Fruit fly (Drosophila melanogaster) whole organism, embryonic: ENCODE results near the gene CG15155.

Experiments used
- Adf1 ChIP-seq: fragments of 200-800 bp; sonication (Bioruptor generic); IDR thresholded peaks from 2 replicates; pipeline ENCODE4 v1.3.6; 2022; ENCODE audit warnings: missing biosample characterization, missing genetic modification characterization
- Atf6 ChIP-seq: fragments of 200-800 bp; sonication (Bioruptor generic); IDR thresholded peaks from 2 replicates; pipeline ENCODE4 v1.3.6; 2022; ENCODE audit warnings: missing biosample characterization, missing genetic modification characterization
- BEAF-32 ChIP-seq: fragments of 200-800 bp; sonication (Bioruptor generic); optimal IDR thresholded peaks from 3 replicates; lab custom pipeline; 2017; ENCODE audit warnings: missing biosample characterization, missing genetic modification characterization, mild to moderate bottlenecking, moderate library complexity, missing genetic modification reagents
- CG10979 ChIP-seq: fragments of 200-800 bp; sonication (Bioruptor generic); optimal IDR thresholded peaks from 2 replicates; lab custom pipeline; 2018; ENCODE audit warnings: missing biosample characterization, mild to moderate bottlenecking, missing genetic modification characterization, moderate library complexity
- CG12942 ChIP-seq: fragments of 200-800 bp; sonication (Bioruptor generic); optimal IDR thresholded peaks from 3 replicates; lab custom pipeline; 2016; ENCODE audit warnings: missing biosample characterization, missing genetic modification characterization
- CG14050 ChIP-seq: fragments of 200-800 bp; sonication (Bioruptor generic); IDR thresholded peaks from 3 replicates; pipeline ENCODE4 v1.3.6; 2022; ENCODE audit warnings: missing biosample characterization, missing genetic modification characterization
- CG14441 ChIP-seq: fragments of 200-800 bp; sonication (Bioruptor generic); IDR thresholded peaks from 2 replicates; pipeline ENCODE4 v1.3.6; 2022; ENCODE audit warnings: missing biosample characterization, missing genetic modification characterization
- CG15479 ChIP-seq: fragments of 200-800 bp; sonication (Bioruptor generic); optimal IDR thresholded peaks from 3 replicates; lab custom pipeline; 2019; ENCODE audit warnings: missing biosample characterization, mild to moderate bottlenecking, missing genetic modification characterization, moderate library complexity
- CG15514 ChIP-seq: fragments of 200-800 bp; sonication (Bioruptor generic); optimal IDR thresholded peaks from 3 replicates; lab custom pipeline; 2017; ENCODE audit warnings: missing biosample characterization, missing genetic modification characterization, mild to moderate bottlenecking, moderate library complexity, missing genetic modification reagents
- CG15696 ChIP-seq: fragments of 200-800 bp; sonication (Bioruptor generic); optimal IDR thresholded peaks from 2 replicates; lab custom pipeline; 2019; ENCODE audit warnings: missing biosample characterization, mild to moderate bottlenecking, missing genetic modification characterization, moderate library complexity
- CG1602 ChIP-seq: fragments of 200-800 bp; sonication (Bioruptor generic); optimal IDR thresholded peaks from 3 replicates; lab custom pipeline; 2016; ENCODE audit warnings: missing biosample characterization, missing genetic modification characterization
- CG16779 ChIP-seq: fragments of 200-800 bp; sonication (Bioruptor generic); IDR thresholded peaks from 2 replicates; pipeline ENCODE4 v1.3.6; 2022; ENCODE audit warnings: missing biosample characterization, missing genetic modification characterization
- CG17612 ChIP-seq: fragments of 200-800 bp; sonication (Bioruptor generic); IDR thresholded peaks from 2 replicates; pipeline ENCODE4 v1.3.6; 2022; ENCODE audit warnings: missing biosample characterization, missing genetic modification characterization
- CG1832 ChIP-seq: fragments of 200-800 bp; sonication (Bioruptor generic); optimal IDR thresholded peaks from 2 replicates; lab custom pipeline; 2017; ENCODE audit warnings: missing biosample characterization, mild to moderate bottlenecking, missing genetic modification characterization, inconsistent platforms
- CG32767 ChIP-seq: fragments of 200-800 bp; sonication (Bioruptor generic); IDR thresholded peaks from 2 replicates; pipeline ENCODE4 v1.3.6; 2022; ENCODE audit warnings: missing biosample characterization, missing genetic modification characterization
- CG32772 ChIP-seq: fragments of 200-800 bp; sonication (Bioruptor generic); IDR thresholded peaks from 2 replicates; pipeline ENCODE4 v1.3.6; 2022; ENCODE audit warnings: missing biosample characterization, missing genetic modification characterization
- CG34376 ChIP-seq: fragments of 200-800 bp; sonication (Bioruptor generic); optimal IDR thresholded peaks from 2 replicates; lab custom pipeline; 2018; ENCODE audit warnings: missing biosample characterization, mild to moderate bottlenecking, missing genetic modification characterization
- CG4820 ChIP-seq: fragments of 200-800 bp; sonication (Bioruptor generic); optimal IDR thresholded peaks from 3 replicates; lab custom pipeline; 2016; ENCODE audit warnings: missing biosample characterization, missing genetic modification characterization
- CG9437 ChIP-seq: fragments of 200-800 bp; sonication (Bioruptor generic); optimal IDR thresholded peaks from 2 replicates; lab custom pipeline; 2018; ENCODE audit warnings: missing biosample characterization, mild to moderate bottlenecking, missing genetic modification characterization
- CG9797 ChIP-seq: fragments of 200-800 bp; sonication (Bioruptor generic); optimal IDR thresholded peaks from 3 replicates; lab custom pipeline; 2018; ENCODE audit warnings: missing biosample characterization, mild to moderate bottlenecking, missing genetic modification characterization
- Dip2 ChIP-seq: fragments of 200-800 bp; sonication (Bioruptor generic); IDR thresholded peaks from 2 replicates; pipeline ENCODE4 v1.3.6; 2022; ENCODE audit warnings: missing biosample characterization, missing genetic modification characterization
- Dll ChIP-seq: fragments of 200-800 bp; sonication (Bioruptor generic); IDR thresholded peaks from 4 replicates; pipeline ENCODE4 v1.3.6; 2022; ENCODE audit warnings: missing biosample characterization, missing genetic modification characterization; ENCODE audit not compliant: partially characterized antibody
- Dp ChIP-seq: fragments of 200-800 bp; sonication (Bioruptor generic); optimal IDR thresholded peaks from 2 replicates; lab custom pipeline; 2018; ENCODE audit warnings: missing biosample characterization, mild to moderate bottlenecking, missing genetic modification characterization, moderate library complexity
- Dref ChIP-seq: fragments of 200-800 bp; sonication (Bioruptor generic); IDR thresholded peaks from 2 replicates; pipeline ENCODE4 v1.3.6; 2022; ENCODE audit warnings: missing biosample characterization, missing genetic modification characterization
- Elba2 ChIP-seq: fragments of 200-800 bp; sonication (Bioruptor generic); optimal IDR thresholded peaks from 3 replicates; lab custom pipeline; 2016; ENCODE audit warnings: missing biosample characterization, missing genetic modification characterization
- Hr51 ChIP-seq, 2 experiments: fragments of 200-800 bp; sonication (Bioruptor generic); optimal IDR thresholded peaks; 2 replicates in 1 of 2; 3 replicates in 1 of 2; lab custom pipeline; 2016 to 2018; ENCODE audit warnings: missing biosample characterization in 2 of 2, missing genetic modification characterization in 2 of 2, mild to moderate bottlenecking in 1 of 2, moderate library complexity in 1 of 2
- Jarid2 ChIP-seq: fragments of 200-800 bp; sonication (Bioruptor generic); optimal IDR thresholded peaks from 3 replicates; lab custom pipeline; 2017; ENCODE audit warnings: mild to moderate bottlenecking, missing biosample characterization, missing genetic modification reagents, missing genetic modification characterization
- Lim3 ChIP-seq: fragments of 200-800 bp; sonication (Bioruptor generic); IDR thresholded peaks from 2 replicates; pipeline ENCODE4 v1.3.6; 2022; ENCODE audit warnings: missing biosample characterization, missing genetic modification characterization
- Lpt ChIP-seq: fragments of >200 bp; optimal IDR thresholded peaks from 2 replicates; lab custom pipeline; 2018; ENCODE audit warnings: missing biosample characterization, missing genetic modification characterization
- Myb ChIP-seq: fragments of 200-800 bp; sonication (Bioruptor generic); optimal IDR thresholded peaks from 2 replicates; lab custom pipeline; 2016; ENCODE audit warnings: missing biosample characterization, missing genetic modification characterization
- Sin3A ChIP-seq: fragments of >200 bp; optimal IDR thresholded peaks from 2 replicates; lab custom pipeline; 2018
- Spps ChIP-seq: fragments of 200-800 bp; sonication (Bioruptor generic); optimal IDR thresholded peaks from 2 replicates; lab custom pipeline; 2018; ENCODE audit warnings: missing biosample characterization, mild to moderate bottlenecking, missing genetic modification characterization
- Sry-δ ChIP-seq: fragments of 200-800 bp; sonication (Bioruptor generic); optimal IDR thresholded peaks from 2 replicates; lab custom pipeline; 2016; ENCODE audit warnings: missing biosample characterization, missing genetic modification characterization
- Ssrp ChIP-seq: fragments of 200-800 bp; sonication (Bioruptor generic); optimal IDR thresholded peaks from 2 replicates; lab custom pipeline; 2018; ENCODE audit warnings: missing biosample characterization, mild to moderate bottlenecking, missing genetic modification characterization, moderate library complexity
- Stat92E ChIP-seq, 3 experiments: fragments of >200 bp in 2 of 3; fragments of 200-800 bp in 1 of 3; sonication (Bioruptor generic) in 1 of 3; optimal IDR thresholded peaks; 2 replicates each; lab custom pipeline; 2017 to 2019; ENCODE audit warnings: missing biosample characterization in 3 of 3, missing genetic modification characterization in 3 of 3, mild to moderate bottlenecking in 1 of 3, moderate library complexity in 1 of 3
- TFAM ChIP-seq: fragments of 200-800 bp; sonication (Bioruptor generic); optimal IDR thresholded peaks from 2 replicates; lab custom pipeline; 2017; ENCODE audit warnings: missing biosample characterization, missing genetic modification characterization, inconsistent platforms
- bcd ChIP-seq: fragments of 200-800 bp; sonication (Bioruptor generic); optimal IDR thresholded peaks from 2 replicates; lab custom pipeline; 2017; ENCODE audit warnings: missing biosample characterization, mild to moderate bottlenecking, missing genetic modification characterization
- caup ChIP-seq: fragments of 200-800 bp; sonication (Bioruptor generic); optimal IDR thresholded peaks from 3 replicates; lab custom pipeline; 2017; ENCODE audit warnings: missing biosample characterization, mild to moderate bottlenecking, missing genetic modification characterization, moderate library complexity; ENCODE audit not compliant: severe bottlenecking
- chn ChIP-seq: fragments of 200-800 bp; sonication (Bioruptor generic); optimal IDR thresholded peaks from 2 replicates; lab custom pipeline; 2016; ENCODE audit warnings: missing biosample characterization, missing genetic modification characterization
- esg ChIP-seq: fragments of 200-800 bp; sonication (Bioruptor generic); conservative IDR thresholded peaks from 2 replicates; pipeline ENCODE4 v1.3.6; 2022; ENCODE audit warnings: missing biosample characterization, missing genetic modification characterization
- fd102C ChIP-seq: fragments of 200-800 bp; sonication (Bioruptor generic); optimal IDR thresholded peaks from 2 replicates; lab custom pipeline; 2018; ENCODE audit warnings: missing biosample characterization, mild to moderate bottlenecking, missing genetic modification characterization, moderate library complexity
- fd64A ChIP-seq: fragments of 200-800 bp; sonication (Bioruptor generic); optimal IDR thresholded peaks from 3 replicates; lab custom pipeline; 2018; ENCODE audit warnings: missing biosample characterization, mild to moderate bottlenecking, missing genetic modification characterization
- gem ChIP-seq: fragments of 200-800 bp; sonication (Bioruptor generic); optimal IDR thresholded peaks from 2 replicates; lab custom pipeline; 2019; ENCODE audit warnings: missing biosample characterization, mild to moderate bottlenecking, missing genetic modification characterization, moderate library complexity
- gro ChIP-seq: fragments of 200-800 bp; sonication (Bioruptor generic); optimal IDR thresholded peaks from 2 replicates; lab custom pipeline; 2016; ENCODE audit warnings: missing biosample characterization, missing genetic modification characterization
- mld ChIP-seq: fragments of 200-800 bp; sonication (Bioruptor generic); IDR thresholded peaks from 3 replicates; pipeline ENCODE4 v1.3.6; 2022; ENCODE audit warnings: missing biosample characterization, missing genetic modification characterization; ENCODE audit not compliant: partially characterized antibody
- nerfin-2 ChIP-seq: fragments of 200-800 bp; sonication (Bioruptor generic); IDR thresholded peaks from 2 replicates; pipeline ENCODE4 v1.3.6; 2022; ENCODE audit warnings: missing biosample characterization, missing genetic modification characterization; ENCODE audit not compliant: partially characterized antibody
- ro ChIP-seq: fragments of 200-800 bp; sonication (Bioruptor generic); IDR thresholded peaks from 2 replicates; pipeline ENCODE4 v1.3.6; 2022; ENCODE audit warnings: missing biosample characterization, missing genetic modification characterization
- scrt ChIP-seq: fragments of 200-800 bp; sonication (Bioruptor generic); optimal IDR thresholded peaks from 2 replicates; lab custom pipeline; 2018; ENCODE audit warnings: missing biosample characterization, mild to moderate bottlenecking, missing genetic modification characterization, moderate library complexity
- tx ChIP-seq: fragments of 200-800 bp; sonication (Bioruptor generic); optimal IDR thresholded peaks from 2 replicates; lab custom pipeline; 2016; ENCODE audit warnings: missing biosample characterization, missing genetic modification characterization

The CG15155 gene

DNA sequence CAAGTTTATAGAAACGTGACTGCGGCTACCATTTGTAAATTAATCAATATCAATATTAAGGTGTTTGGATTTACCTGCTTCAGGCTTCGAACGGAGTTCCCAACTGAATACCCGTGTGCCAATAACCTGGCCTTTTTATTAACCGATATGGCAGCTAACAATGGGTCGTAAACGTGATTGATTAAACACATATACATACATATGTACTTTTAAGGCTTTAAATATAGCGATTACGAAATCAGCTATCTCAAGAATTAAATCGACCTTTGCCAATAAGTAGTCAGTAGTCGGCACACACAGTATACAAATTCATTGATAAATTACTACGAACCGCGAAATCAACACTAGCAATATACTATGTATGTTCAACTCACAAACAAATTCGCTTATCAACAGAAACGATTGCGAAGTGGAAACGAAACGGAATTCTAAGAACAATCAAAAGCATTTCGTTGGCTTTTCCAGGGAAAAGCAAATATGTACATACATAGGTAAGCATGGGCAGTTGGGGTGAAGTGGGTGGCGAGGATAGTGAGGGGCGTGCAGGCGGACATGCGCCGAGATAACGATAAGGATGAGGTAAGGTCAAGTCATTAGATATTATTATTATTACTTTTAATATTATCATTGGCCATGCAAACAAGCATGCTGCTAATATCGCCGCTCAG, 6.0 kb upstream of the CG15155 start (continued):
- TF ChIP-seq mld (GFP tag; lab: Robert Waterston, UW): no peak
- TF ChIP-seq Adf1 (GFP tag; lab: Robert Waterston, UW): peak; percentile 55
- TF ChIP-seq fd102C (GFP tag; lab: Kevin White, UChicago): no peak
- peak; percentile 73 for TF ChIP-seq CG15514 (GFP tag; lab: Kevin White, UChicago)
- no peak for TF ChIP-seq esg (GFP tag; lab: Robert Waterston, UW)
- peak; percentile 52 for TF ChIP-seq CG15696
- TF ChIP-seq ro (GFP tag; lab: Robert Waterston, UW): no peak
- peak; percentile 43; the same call in 1 of the 2 replicates for TF ChIP-seq CG16779 (GFP tag; lab: Robert Waterston, UW)
- TF ChIP-seq CG9797 (GFP tag; lab: Kevin White, UChicago): no peak
- peak; percentile 47; the same call in 1 of the 2 replicates for TF ChIP-seq CG14441 (GFP tag; lab: Robert Waterston, UW)
- TF ChIP-seq Hr51 (GFP tag; optimal IDR thresholded peaks at IDR 0.05; lab: Kevin White, UChicago): peak in 1 of 2 experiments; percentile 45
- no peak for TF ChIP-seq CG32772 (GFP tag; lab: Robert Waterston, UW)
- no peak for TF ChIP-seq BEAF-32 (GFP tag; lab: Kevin White, UChicago)
- no peak; the same call in 2 of the 3 replicates for TF ChIP-seq CG14050 (GFP tag; lab: Robert Waterston, UW)
- TF ChIP-seq chn: no peak
- peak; percentile 31 for TF ChIP-seq CG10979
- no peak for TF ChIP-seq Dip2
- peak; percentile 45; the same call in 1 of the 2 replicates for TF ChIP-seq CG32767 (GFP tag; lab: Robert Waterston, UW)
- no peak for TF ChIP-seq Elba2 (GFP tag; lab: Kevin White, UChicago)
- no peak for TF ChIP-seq nerfin-2 (GFP tag; lab: Robert Waterston, UW)
- peak; percentile 46 for TF ChIP-seq CG15479 (GFP tag; lab: Kevin White, UChicago)
- peak; percentile 51 for TF ChIP-seq bcd (GFP tag; lab: Kevin White, UChicago)
- TF ChIP-seq fd64A: peak; percentile 87
- TF ChIP-seq gem (tag; lab: Kevin White, UChicago): peak; percentile 66
- TF ChIP-seq tx (GFP tag; lab: Kevin White, UChicago): no peak
- no peak for TF ChIP-seq CG1832 (GFP tag; lab: Kevin White, UChicago)
- no peak for TF ChIP-seq Dp (GFP tag; lab: Kevin White, UChicago)
- TF ChIP-seq Spps (tag; lab: Kevin White, UChicago): no peak
- TF ChIP-seq CG12942: peak; percentile 52
- peak; percentile 47 for TF ChIP-seq Jarid2 (GFP tag; lab: Kevin White, UChicago)
- peak; percentile 13 for TF ChIP-seq CG1602 (GFP tag; lab: Kevin White, UChicago)
- no peak for TF ChIP-seq Myb (GFP tag; lab: Kevin White, UChicago)
- TF ChIP-seq Stat92E (GFP tag; optimal IDR thresholded peaks at IDR 0.05; lab: Kevin White, UChicago): peak in 1 of 3 experiments; percentile 88
- TF ChIP-seq Atf6 (GFP tag; lab: Robert Waterston, UW): peak; percentile 79
- TF ChIP-seq scrt: peak; percentile 62
- TF ChIP-seq CG4820 (GFP tag; lab: Kevin White, UChicago): peak; percentile 38
- no peak for TF ChIP-seq gro (GFP tag; lab: Kevin White, UChicago)
- TF ChIP-seq CG34376 (GFP tag; lab: Kevin White, UChicago): peak; percentile 95
- TF ChIP-seq Sry-δ: no peak
- no peak for TF ChIP-seq Lpt
- TF ChIP-seq Lim3 (GFP tag; lab: Robert Waterston, UW): peak; percentile 19; the same call in 1 of the 2 replicates
- TF ChIP-seq CG9437 (GFP tag; lab: Kevin White, UChicago): no peak
- TF ChIP-seq Ssrp (tag; lab: Kevin White, UChicago): no peak
- no peak for TF ChIP-seq CG17612 (GFP tag; lab: Robert Waterston, UW)
- TF ChIP-seq Sin3A: no peak
- no peak for TF ChIP-seq Dll
- no peak for TF ChIP-seq Dref
- peak; percentile 43 for TF ChIP-seq TFAM (GFP tag; lab: Kevin White, UChicago)
- TF ChIP-seq caup (GFP tag; lab: Kevin White, UChicago): peak; percentile 84
